Worm (Caenorhabditis elegans): ENCODE measurements around the gene vps-45.

The vps-45 gene

DNA sequence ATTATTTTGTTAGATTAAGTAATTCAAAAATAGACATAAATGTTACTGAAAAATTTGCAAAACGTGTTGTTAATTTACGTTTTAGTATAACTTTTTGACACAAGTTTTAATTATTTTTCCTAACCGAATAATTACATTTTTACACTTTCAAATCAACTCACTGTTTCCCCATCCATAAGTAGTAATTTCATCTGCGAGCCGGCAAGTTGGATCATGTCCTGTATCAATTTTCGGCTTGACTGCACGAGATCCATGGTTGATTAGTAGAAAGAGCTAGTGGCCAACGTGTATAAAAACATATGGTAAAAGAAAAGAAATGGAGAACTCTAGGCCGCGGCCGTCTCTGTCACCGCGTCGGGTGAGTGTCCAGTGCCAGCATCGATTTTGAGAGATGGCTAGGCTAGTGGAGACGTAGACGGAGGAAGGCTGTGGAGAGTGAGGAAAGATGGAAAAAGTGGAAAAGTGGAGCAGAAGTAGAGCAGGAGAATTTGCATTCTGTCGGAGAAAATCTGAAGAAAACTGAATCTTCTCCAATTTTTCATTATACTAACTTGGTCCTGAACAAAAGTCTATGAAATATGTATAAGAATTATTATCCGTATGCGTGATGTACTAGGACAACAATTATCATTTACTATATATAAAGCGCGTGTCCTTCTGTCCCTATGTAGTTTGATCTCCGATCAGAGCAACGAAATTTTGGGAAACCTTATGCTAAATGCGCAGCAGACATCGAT, at the start of gene vps-45:
Gene vps-45 (minus strand): TSS at position 350 of the 737 bp plus-strand sequence.
- TF ChIP-seq tbx-2 (tag; optimal IDR thresholded peaks at IDR 0.05): peak; percentile 20
- TF ChIP-seq ceh-31 (tag; optimal IDR thresholded peaks at IDR 0.05): peak; percentile 69
- no peak for TF ChIP-seq eyg-1 (tag; optimal IDR thresholded peaks at IDR 0.05)
- TF ChIP-seq ets-4 (tag; optimal IDR thresholded peaks at IDR 0.05): peak; percentile 15
- peak; percentile 80 for TF ChIP-seq ceh-48 (tag; optimal IDR thresholded peaks at IDR 0.05)
- TF ChIP-seq sdc-2 (tag; optimal IDR thresholded peaks at IDR 0.05): peak; percentile 35
- TF ChIP-seq ceh-18 (tag; optimal IDR thresholded peaks at IDR 0.05): peak; percentile 14
- TF ChIP-seq hlh-8 (tag; optimal IDR thresholded peaks at IDR 0.05): peak; percentile 24
- TF ChIP-seq nfya-1 (tag; optimal IDR thresholded peaks at IDR 0.05): peak; percentile 46
- TF ChIP-seq unc-42 (tag; optimal IDR thresholded peaks at IDR 0.05): peak; percentile 15
- TF ChIP-seq ref-2 (tag; optimal IDR thresholded peaks at IDR 0.05): peak; percentile 56
- no peak for TF ChIP-seq npax-4 (tag; optimal IDR thresholded peaks at IDR 0.05)
- no peak for TF ChIP-seq F13H6.1 (tag; optimal IDR thresholded peaks at IDR 0.05)

DNA sequence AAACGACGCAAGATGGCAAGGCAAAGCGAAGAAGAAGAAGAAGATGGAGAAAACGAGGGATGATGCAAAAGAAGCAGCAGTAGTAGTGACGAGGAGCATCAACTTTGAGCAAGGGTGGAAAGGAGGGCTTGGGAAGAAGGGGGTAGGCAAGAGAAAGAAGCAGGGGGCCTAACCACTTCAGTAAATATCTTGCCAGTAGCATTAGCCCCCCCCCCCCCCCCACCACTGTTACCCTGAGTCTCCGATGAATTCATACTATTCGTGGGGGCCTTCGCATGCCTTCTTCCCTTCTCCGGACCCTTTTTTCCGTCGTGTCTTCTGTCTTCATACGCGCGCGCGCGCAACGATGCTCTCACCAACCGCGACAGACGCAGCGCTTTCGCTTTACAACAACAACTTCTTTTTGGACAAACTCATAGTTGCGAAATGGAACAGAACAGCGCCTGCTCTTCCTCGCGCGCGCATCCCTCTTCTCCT, 47.2 kb upstream of the vps-45 start:
- TF ChIP-seq F13H6.1 (tag; optimal IDR thresholded peaks at IDR 0.05) (no peak), sox-4 (tag; optimal IDR thresholded peaks at IDR 0.05) (peak; percentile 5), tbx-2 (tag; optimal IDR thresholded peaks at IDR 0.05) (peak; percentile 27), fax-1 (tag; optimal IDR thresholded peaks at IDR 0.05) (no peak), nfya-1 (tag; optimal IDR thresholded peaks at IDR 0.05) (peak; percentile 1), ceh-31 (tag; optimal IDR thresholded peaks at IDR 0.05) (peak; percentile 55), ztf-16 (tag; optimal IDR thresholded peaks at IDR 0.05) (no peak), ceh-34 (tag; optimal IDR thresholded peaks at IDR 0.05) (peak; percentile 7), hlh-8 (tag; optimal IDR thresholded peaks at IDR 0.05) (no peak), unc-55 (GFP tag; optimal IDR thresholded peaks at IDR 0.05) (no peak), pha-2 (tag; optimal IDR thresholded peaks at IDR 0.05) (no peak), sdc-2 (tag; optimal IDR thresholded peaks at IDR 0.05) (peak; percentile 43), pqm-1 (tag; optimal IDR thresholded peaks at IDR 0.05) (no peak), madf-2 (tag; optimal IDR thresholded peaks at IDR 0.05) (no peak), unc-42 (tag; optimal IDR thresholded peaks at IDR 0.05) (peak; percentile 54), che-1 (tag; optimal IDR thresholded peaks at IDR 0.05) (peak; percentile 24), zip-5 (tag; optimal IDR thresholded peaks at IDR 0.05) (no peak), elt-4 (tag; optimal IDR thresholded peaks at IDR 0.05) (no peak), ceh-19 (GFP tag; optimal IDR thresholded peaks at IDR 0.05) (peak; percentile 77), K02D7.2 (tag; optimal IDR thresholded peaks at IDR 0.05) (no peak), ceh-14 (tag; optimal IDR thresholded peaks at IDR 0.05) (peak; percentile 32), Y22D7AL.16 (tag; optimal IDR thresholded peaks at IDR 0.05) (peak; percentile 34), hlh-15 (tag; optimal IDR thresholded peaks at IDR 0.05) (no peak), dmd-4 (tag; optimal IDR thresholded peaks at IDR 0.05; ENCODE audit: borderline replicate concordance) (no peak), pha-4 (tag; optimal IDR thresholded peaks at IDR 0.05) (no peak)

DNA sequence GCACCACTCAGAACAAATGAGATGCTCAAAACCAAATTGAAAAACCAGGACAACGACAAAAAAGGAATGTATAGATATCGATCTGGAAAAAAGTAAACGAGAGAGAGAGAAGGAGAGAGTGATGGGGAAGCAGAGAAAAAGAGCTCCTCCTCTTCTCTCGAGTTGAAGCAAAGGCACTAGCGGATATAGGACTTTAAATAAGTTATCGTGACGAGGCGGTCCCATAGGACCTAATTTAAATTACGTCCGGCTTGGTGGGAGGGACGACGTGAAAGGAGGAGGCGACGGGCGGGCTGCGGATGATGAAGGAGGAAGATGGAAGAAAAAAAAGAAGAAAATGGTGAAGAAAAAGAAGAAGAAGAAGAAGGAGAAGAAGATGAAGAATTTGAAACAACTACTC, 43.9 kb upstream of the vps-45 start:
- TF ChIP-seq pag-3 (tag; optimal IDR thresholded peaks at IDR 0.05; ENCODE audit: borderline replicate concordance): peak; percentile 13
- TF ChIP-seq pha-4 (tag; optimal IDR thresholded peaks at IDR 0.05): no peak
- TF ChIP-seq hlh-15 (tag; optimal IDR thresholded peaks at IDR 0.05): no peak
- no peak for TF ChIP-seq unc-3 (GFP tag; conservative IDR thresholded peaks at IDR 0.05)
- peak; percentile 22 for TF ChIP-seq unc-3 (tag; optimal IDR thresholded peaks at IDR 0.05)
- peak; percentile 40 for TF ChIP-seq tbx-2 (tag; optimal IDR thresholded peaks at IDR 0.05)
- TF ChIP-seq C08G9.2 (tag; optimal IDR thresholded peaks at IDR 0.05): peak; percentile 25
- TF ChIP-seq ceh-14 (tag; optimal IDR thresholded peaks at IDR 0.05): peak; percentile 47
- peak; percentile 8 for TF ChIP-seq ceh-34 (tag; optimal IDR thresholded peaks at IDR 0.05)
- no peak for TF ChIP-seq syd-9 (tag; optimal IDR thresholded peaks at IDR 0.05)
- TF ChIP-seq ama-1 (optimal IDR thresholded peaks at IDR 0.05): no peak
- peak; percentile 20 for TF ChIP-seq sdc-2 (tag; optimal IDR thresholded peaks at IDR 0.05)
- peak; percentile 17 for TF ChIP-seq ceh-18 (tag; optimal IDR thresholded peaks at IDR 0.05)
- TF ChIP-seq unc-42 (tag; optimal IDR thresholded peaks at IDR 0.05): peak; percentile 99
- TF ChIP-seq F13H6.1 (tag; optimal IDR thresholded peaks at IDR 0.05): no peak
- peak; percentile 9 for TF ChIP-seq nfya-1 (tag; optimal IDR thresholded peaks at IDR 0.05)
- TF ChIP-seq fkh-10 (GFP tag; optimal IDR thresholded peaks at IDR 0.05): peak; percentile 40
- TF ChIP-seq ceh-31 (tag; optimal IDR thresholded peaks at IDR 0.05): peak; percentile 75
- peak; percentile 28 for TF ChIP-seq ceh-19 (GFP tag; optimal IDR thresholded peaks at IDR 0.05)
- no peak for TF ChIP-seq sox-4 (tag; optimal IDR thresholded peaks at IDR 0.05)
